Worm (Caenorhabditis elegans) whole organism, young adult: ENCODE measurements around the gene F17C11.12.

Source experiments
- B0035.1 ChIP-seq: sonication (generic microtip); optimal IDR thresholded peaks from 2 replicates; lab custom pipeline; 2016; ENCODE audit warnings: missing genetic modification characterization, mild to moderate bottlenecking, missing compliant biosample characterization, missing genotype, missing genetic modification reagents
- B0336.3 ChIP-seq: fragments of 200-800 bp; sonication (Bioruptor generic); IDR thresholded peaks from 2 replicates; pipeline ENCODE4 v1.3.6; 2022; ENCODE audit warnings: missing genetic modification characterization, missing compliant biosample characterization
- D2030.7 ChIP-seq: fragments of 200-800 bp; sonication (Bioruptor generic); IDR thresholded peaks from 2 replicates; pipeline ENCODE4 v1.3.6; 2022; ENCODE audit warnings: missing genetic modification reagents, missing genetic modification characterization, missing compliant biosample characterization
- F22D6.2 ChIP-seq: sonication (generic microtip); optimal IDR thresholded peaks from 2 replicates; lab custom pipeline; 2016; ENCODE audit warnings: mild to moderate bottlenecking, missing genetic modification characterization, missing compliant biosample characterization
- K11D2.4 ChIP-seq: fragments of 200-800 bp; sonication (Bioruptor generic); IDR thresholded peaks from 2 replicates; pipeline ENCODE4 v1.3.6; 2022; ENCODE audit warnings: missing genetic modification reagents, missing genetic modification characterization, missing compliant biosample characterization
- T26A5.8 ChIP-seq: sonication (generic microtip); optimal IDR thresholded peaks from 2 replicates; lab custom pipeline; 2016; ENCODE audit warnings: missing genetic modification characterization, missing compliant biosample characterization
- Y53F4B.3 ChIP-seq: fragments of 200-800 bp; sonication (Bioruptor generic); IDR thresholded peaks from 2 replicates; pipeline ENCODE4 v1.3.6; 2022; ENCODE audit warnings: missing genetic modification reagents, missing genetic modification characterization, missing compliant biosample characterization
- Y53G8AR.9 ChIP-seq: fragments of 200-800 bp; sonication (Bioruptor generic); conservative IDR thresholded peaks from 2 replicates; pipeline ENCODE4 v1.3.6; 2022; ENCODE audit warnings: missing genetic modification reagents, missing genetic modification characterization, missing compliant biosample characterization
- ZK185.1 ChIP-seq: sonication (generic microtip); optimal IDR thresholded peaks from 2 replicates; lab custom pipeline; 2016; ENCODE audit warnings: mild to moderate bottlenecking, missing genetic modification characterization, missing compliant biosample characterization; ENCODE audit not compliant: poor library complexity, severe bottlenecking
- ama-1 ChIP-seq, 3 experiments: fragments of 150-350 bp in 1 of 3; sonication (generic microtip) in 2 of 3; optimal IDR thresholded peaks; 2 replicates each; lab custom pipeline; 2014 to 2018; ENCODE audit warnings: missing biosample characterization in 2 of 3, missing genetic modification characterization in 2 of 3, missing genetic modification reagents in 2 of 3
- atf-7 ChIP-seq: sonication (generic microtip); optimal IDR thresholded peaks from 2 replicates; lab custom pipeline; 2017; ENCODE audit warnings: mild to moderate bottlenecking, missing genetic modification characterization, missing compliant biosample characterization
- athp-1 ChIP-seq: sonication (generic microtip); optimal IDR thresholded peaks from 2 replicates; lab custom pipeline; 2017; ENCODE audit warnings: mild to moderate bottlenecking, missing genetic modification characterization, missing compliant biosample characterization
- attf-3 ChIP-seq: fragments of 200-800 bp; sonication (Bioruptor generic); conservative IDR thresholded peaks from 2 replicates; pipeline ENCODE4 v1.3.6; 2022; ENCODE audit warnings: missing genetic modification reagents, missing genetic modification characterization, missing compliant biosample characterization
- attf-5 ChIP-seq: fragments of 200-800 bp; sonication (Bioruptor generic); optimal IDR thresholded peaks from 2 replicates; lab custom pipeline; 2018; ENCODE audit warnings: mild to moderate bottlenecking, missing genetic modification characterization, missing compliant biosample characterization
- attf-6 ChIP-seq: fragments of 200-800 bp; sonication (Bioruptor generic); IDR thresholded peaks from 2 replicates; pipeline ENCODE4 v1.3.6; 2022; ENCODE audit warnings: missing genetic modification reagents, missing genetic modification characterization, missing compliant biosample characterization
- bed-1 ChIP-seq: fragments of 200-800 bp; sonication (Bioruptor generic); IDR thresholded peaks from 2 replicates; pipeline ENCODE4 v1.3.6; 2022; ENCODE audit warnings: missing genetic modification reagents, missing genetic modification characterization, missing compliant biosample characterization
- ccch-3 ChIP-seq: fragments of 200-800 bp; sonication (Bioruptor generic); optimal IDR thresholded peaks from 2 replicates; lab custom pipeline; 2018; ENCODE audit warnings: mild to moderate bottlenecking, missing genetic modification characterization, missing compliant biosample characterization
- chd-7 ChIP-seq: sonication (generic microtip); optimal IDR thresholded peaks from 2 replicates; lab custom pipeline; 2016; ENCODE audit warnings: mild to moderate bottlenecking, missing genetic modification characterization, moderate library complexity, missing compliant biosample characterization
- dpl-1 ChIP-seq: fragments of 150-350 bp; optimal IDR thresholded peaks from 2 replicates; lab custom pipeline; 2014; ENCODE audit warnings: missing biosample characterization, missing genetic modification reagents, missing genetic modification characterization
- efl-1 ChIP-seq: fragments of 150-350 bp; optimal IDR thresholded peaks from 2 replicates; lab custom pipeline; 2014; ENCODE audit warnings: missing biosample characterization, missing genetic modification reagents, missing genetic modification characterization
- egl-18 ChIP-seq: fragments of 200-800 bp; sonication (Bioruptor generic); IDR thresholded peaks from 2 replicates; pipeline ENCODE4 v1.3.6; 2022; ENCODE audit warnings: missing genetic modification reagents, missing genetic modification characterization, missing compliant biosample characterization
- egl-44 ChIP-seq: fragments of 200-800 bp; sonication (Bioruptor generic); IDR thresholded peaks from 2 replicates; pipeline ENCODE4 v1.3.6; 2022; ENCODE audit warnings: missing genetic modification reagents, missing genetic modification characterization, missing compliant biosample characterization
- ekl-4 ChIP-seq: fragments of 200-800 bp; sonication (Bioruptor generic); IDR thresholded peaks from 2 replicates; pipeline ENCODE4 v1.3.6; 2022; ENCODE audit warnings: missing genetic modification reagents, missing genetic modification characterization, missing compliant biosample characterization
- hmg-1.2 ChIP-seq: fragments of 200-800 bp; sonication (Bioruptor generic); IDR thresholded peaks from 2 replicates; pipeline ENCODE4 v1.3.6; 2022; ENCODE audit warnings: missing genetic modification reagents, missing genetic modification characterization, missing compliant biosample characterization
- hmg-20 ChIP-seq: fragments of 200-800 bp; sonication (Bioruptor generic); IDR thresholded peaks from 2 replicates; pipeline ENCODE4 v1.3.6; 2022; ENCODE audit warnings: missing genetic modification reagents, missing genetic modification characterization, missing compliant biosample characterization
- hsf-1 ChIP-seq: fragments of 200-800 bp; sonication (Bioruptor generic); IDR thresholded peaks from 2 replicates; pipeline ENCODE4 v1.3.6; 2022; ENCODE audit warnings: missing genetic modification reagents, missing genetic modification characterization, missing compliant biosample characterization
- lag-1 ChIP-seq: fragments of 200-800 bp; sonication (Bioruptor generic); IDR thresholded peaks from 2 replicates; pipeline ENCODE4 v1.3.6; 2022; ENCODE audit warnings: missing genetic modification reagents, missing genetic modification characterization, missing compliant biosample characterization
- lin-26 ChIP-seq: fragments of 200-800 bp; sonication (Bioruptor generic); IDR thresholded peaks from 2 replicates; pipeline ENCODE4 v1.3.6; 2022; ENCODE audit warnings: missing genetic modification reagents, missing genetic modification characterization, missing compliant biosample characterization
- lin-54 ChIP-seq: fragments of 200-800 bp; sonication (Bioruptor generic); optimal IDR thresholded peaks from 2 replicates; lab custom pipeline; 2018; ENCODE audit warnings: mild to moderate bottlenecking, missing genetic modification characterization, missing compliant biosample characterization
- lsl-1 ChIP-seq: fragments of 200-800 bp; sonication (Bioruptor generic); optimal IDR thresholded peaks from 2 replicates; lab custom pipeline; 2018; ENCODE audit warnings: mild to moderate bottlenecking, missing genetic modification characterization, moderate library complexity, missing compliant biosample characterization
- lsy-27 ChIP-seq: sonication (generic microtip); optimal IDR thresholded peaks from 2 replicates; lab custom pipeline; 2017; ENCODE audit warnings: missing genetic modification characterization, mild to moderate bottlenecking, missing compliant biosample characterization, antibody characterized with exemption, missing genotype, borderline replicate concordance; ENCODE audit not compliant: insufficient read depth
- mcd-1 ChIP-seq: fragments of 200-800 bp; sonication (Bioruptor generic); IDR thresholded peaks from 2 replicates; pipeline ENCODE4 v1.3.6; 2022; ENCODE audit warnings: missing genetic modification reagents, missing genetic modification characterization, missing compliant biosample characterization
- mel-28 ChIP-seq: sonication (generic microtip); optimal IDR thresholded peaks from 2 replicates; lab custom pipeline; 2016; ENCODE audit warnings: borderline replicate concordance, mild to moderate bottlenecking, missing genetic modification characterization, missing compliant biosample characterization
- nfya-1 ChIP-seq: sonication (generic microtip); optimal IDR thresholded peaks from 2 replicates; lab custom pipeline; 2017; ENCODE audit warnings: antibody characterized with exemption, missing compliant biosample characterization, missing genetic modification characterization, borderline replicate concordance; ENCODE audit not compliant: insufficient read depth
- nfyb-1 ChIP-seq: fragments of 200-800 bp; sonication (Bioruptor generic); IDR thresholded peaks from 2 replicates; pipeline ENCODE4 v1.3.6; 2022; ENCODE audit warnings: missing genetic modification reagents, missing genetic modification characterization, missing compliant biosample characterization
- nhr-120 ChIP-seq: fragments of 200-800 bp; sonication (Bioruptor generic); IDR thresholded peaks from 2 replicates; pipeline ENCODE4 v1.3.6; 2022; ENCODE audit warnings: missing genetic modification characterization, missing compliant biosample characterization
- nhr-179 ChIP-seq: sonication (generic microtip); optimal IDR thresholded peaks from 2 replicates; lab custom pipeline; 2016; ENCODE audit warnings: mild to moderate bottlenecking, missing genetic modification characterization, missing compliant biosample characterization
- pbrm-1 ChIP-seq: fragments of 200-800 bp; sonication (Bioruptor generic); IDR thresholded peaks from 2 replicates; pipeline ENCODE4 v1.3.6; 2022; ENCODE audit warnings: missing genetic modification reagents, missing genetic modification characterization, missing compliant biosample characterization
- pha-4 ChIP-seq: fragments of 150-350 bp; sonication (generic microtip); optimal IDR thresholded peaks from 2 replicates; lab custom pipeline; 2014; ENCODE audit warnings: missing biosample characterization, missing genetic modification reagents, missing genetic modification characterization
- repo-1 ChIP-seq: sonication (generic microtip); optimal IDR thresholded peaks from 2 replicates; lab custom pipeline; 2017; ENCODE audit warnings: mild to moderate bottlenecking, missing genetic modification characterization, missing compliant biosample characterization
- snpc-1.1 ChIP-seq: sonication (generic microtip); optimal IDR thresholded peaks from 2 replicates; lab custom pipeline; 2017; ENCODE audit warnings: missing genetic modification characterization, mild to moderate bottlenecking, missing compliant biosample characterization, antibody characterized with exemption, moderate library complexity, missing genotype, missing genetic modification reagents; ENCODE audit not compliant: insufficient read depth
- tbx-9 ChIP-seq: sonication (generic microtip); optimal IDR thresholded peaks from 2 replicates; lab custom pipeline; 2016; ENCODE audit warnings: borderline replicate concordance, missing genetic modification characterization, inconsistent platforms, missing compliant biosample characterization
- tlf-1 ChIP-seq: fragments of 200-800 bp; sonication (Bioruptor generic); optimal IDR thresholded peaks from 2 replicates; lab custom pipeline; 2018; ENCODE audit warnings: mild to moderate bottlenecking, missing genetic modification characterization, missing compliant biosample characterization
- unc-130 ChIP-seq: sonication (generic microtip); optimal IDR thresholded peaks from 2 replicates; lab custom pipeline; 2016; ENCODE audit warnings: missing genetic modification reagents, missing genetic modification characterization, missing compliant biosample characterization
- unc-62 ChIP-seq: fragments of 150-350 bp; optimal IDR thresholded peaks from 2 replicates; lab custom pipeline; 2014; ENCODE audit warnings: missing biosample characterization, missing genetic modification reagents, missing genetic modification characterization
- ztf-22 ChIP-seq: fragments of 200-800 bp; sonication (Bioruptor generic); optimal IDR thresholded peaks from 2 replicates; lab custom pipeline; 2018; ENCODE audit warnings: mild to moderate bottlenecking, missing genetic modification characterization, moderate library complexity, missing compliant biosample characterization
- ztf-25 ChIP-seq: fragments of 200-800 bp; sonication (Bioruptor generic); IDR thresholded peaks from 2 replicates; pipeline ENCODE4 v1.3.6; 2022; ENCODE audit warnings: missing genetic modification reagents, missing genetic modification characterization, missing compliant biosample characterization
- ztf-6 ChIP-seq: fragments of 200-800 bp; sonication (Bioruptor generic); IDR thresholded peaks from 2 replicates; pipeline ENCODE4 v1.3.6; 2022; ENCODE audit warnings: missing genetic modification reagents, missing genetic modification characterization, missing compliant biosample characterization

The F17C11.12 gene

ce11 chrV:10958322-10958900 is 21.7 kb upstream of the F17C11.12 start, which contains the start of gene pigt-1:
Gene pigt-1, minus strand, starts transcription at chrV:10958821.
- TF ChIP-seq ztf-6 (no peak), lin-26 (GFP tag; lab: Robert Waterston, UW) (no peak), attf-5 (GFP tag; lab: Kevin White, UChicago) (no peak), pbrm-1 (GFP tag; lab: Robert Waterston, UW) (no peak), bed-1 (GFP tag; lab: Robert Waterston, UW) (no peak), lag-1 (GFP tag; lab: Robert Waterston, UW) (no peak), egl-44 (GFP tag; lab: Robert Waterston, UW) (no peak), ekl-4 (GFP tag; lab: Robert Waterston, UW) (0 out of 2 replicates have a peak, but pooled peaks have one; percentile 42), hsf-1 (GFP tag; lab: Robert Waterston, UW) (0 out of 2 replicates have a peak, but pooled peaks have one; percentile 14), nfyb-1 (no peak), nfya-1 (no peak), tlf-1 (GFP tag; lab: Kevin White, UChicago) (no peak), mcd-1 (peak; percentile 28; the same call in 1 of the 2 replicates), Y53F4B.3 (GFP tag; lab: Robert Waterston, UW) (no peak), hmg-1.2 (GFP tag; lab: Robert Waterston, UW) (0 out of 2 replicates have a peak, but pooled peaks have one; percentile 10), ama-1 (optimal IDR thresholded peaks at IDR 0.05; lab: Kevin White, UChicago) (peak; percentile 60), ama-1 (GFP tag; optimal IDR thresholded peaks at IDR 0.05; lab: Kevin White, UChicago) (no peak), athp-1 (peak; percentile 9), ztf-25 (GFP tag; lab: Robert Waterston, UW) (no peak), tbx-9 (tag; lab: Kevin White, UChicago) (no peak), atf-7 (tag; lab: Kevin White, UChicago) (no peak), nhr-179 (tag; lab: Kevin White, UChicago) (no peak), B0035.1 (tag; lab: Kevin White, UChicago) (no peak), unc-62 (GFP tag; lab: Kevin White, UChicago) (no peak), dpl-1 (GFP tag; lab: Kevin White, UChicago) (no peak), hmg-20 (GFP tag; lab: Robert Waterston, UW) (no peak), snpc-1.1 (tag; lab: Kevin White, UChicago) (no peak), T26A5.8 (tag; lab: Kevin White, UChicago) (no peak), efl-1 (GFP tag; lab: Kevin White, UChicago) (no peak), nhr-120 (GFP tag; lab: Robert Waterston, UW) (no peak), chd-7 (tag; lab: Kevin White, UChicago) (peak; percentile 23), attf-6 (GFP tag; lab: Robert Waterston, UW) (no peak), pha-4 (tag; lab: Kevin White, UChicago) (no peak), mel-28 (tag; lab: Kevin White, UChicago) (no peak), attf-3 (GFP tag; lab: Robert Waterston, UW) (no peak), ccch-3 (no peak), K11D2.4 (no peak), ztf-22 (GFP tag; lab: Kevin White, UChicago) (no peak), B0336.3 (GFP tag; lab: Robert Waterston, UW) (peak; percentile 66; the same call in 1 of the 2 replicates), lsy-27 (tag; lab: Kevin White, UChicago) (no peak), lin-54 (GFP tag; lab: Kevin White, UChicago) (peak; percentile 29), F22D6.2 (no peak), Y53G8AR.9 (GFP tag; lab: Robert Waterston, UW) (no peak), repo-1 (peak; percentile 60), unc-130 (GFP tag; lab: Kevin White, UChicago) (peak; percentile 15), ZK185.1 (no peak), D2030.7 (GFP tag; lab: Robert Waterston, UW) (no peak), egl-18 (GFP tag; lab: Robert Waterston, UW) (no peak), lsl-1 (GFP tag; lab: Kevin White, UChicago) (no peak)
